Worm (Caenorhabditis elegans): ENCODE measurements around the gene grd-4.
A peak's percentile ranks its signal among the peaks of the same experiment; 100 is the strongest.

Gene grd-4

ce11 chrX:8489415-8489814 is 11.6 kb upstream of the grd-4 start:
- TF ChIP-seq mdl-1 (tag; optimal IDR thresholded peaks at IDR 0.05): no peak
- no peak for TF ChIP-seq alr-1 (tag; optimal IDR thresholded peaks at IDR 0.05; ENCODE audit: borderline replicate concordance)
- TF ChIP-seq efl-1 (optimal IDR thresholded peaks at IDR 0.05): no peak
- TF ChIP-seq efl-1 (GFP tag; optimal IDR thresholded peaks at IDR 0.05 in 1 of 2): peak in 1 of 2 experiments; percentile 40
- TF ChIP-seq nhr-85 (tag): peak; percentile 51

ce11 chrX:8489886-8490285 is 11.1 kb upstream of the grd-4 start:
- TF ChIP-seq lin-14 (GFP tag; optimal IDR thresholded peaks at IDR 0.05) (peak; percentile 51), fkh-10 (GFP tag; optimal IDR thresholded peaks at IDR 0.05) (peak; percentile 45), unc-98 (GFP tag; IDR thresholded peaks at IDR 0.05) (no peak)

- TF ChIP-seq ceh-82 (tag; optimal IDR thresholded peaks at IDR 0.05): no peak
- no peak for TF ChIP-seq nhr-20 (tag; optimal IDR thresholded peaks at IDR 0.05)
- TF ChIP-seq mep-1 (tag; optimal IDR thresholded peaks at IDR 0.05): no peak
- no peak for TF ChIP-seq nhr-19 (GFP tag; conservative IDR thresholded peaks at IDR 0.05)
- TF ChIP-seq ztf-4 (tag; optimal IDR thresholded peaks at IDR 0.05): no peak
- TF ChIP-seq ets-5 (GFP tag; IDR thresholded peaks at IDR 0.05): no peak
- no peak for TF ChIP-seq aha-1 (tag; optimal IDR thresholded peaks at IDR 0.05)
- TF ChIP-seq elt-3 (tag; optimal IDR thresholded peaks at IDR 0.05): no peak
- TF ChIP-seq ama-1 (optimal IDR thresholded peaks at IDR 0.05): no peak
- no peak for TF ChIP-seq nhr-237 (tag; optimal IDR thresholded peaks at IDR 0.05)
- no peak for TF ChIP-seq nhr-76 (tag; optimal IDR thresholded peaks at IDR 0.05)
- TF ChIP-seq hpl-2 (GFP tag; optimal IDR thresholded peaks at IDR 0.05): no peak
- TF ChIP-seq hlh-4 (tag; optimal IDR thresholded peaks at IDR 0.05): no peak
- TF ChIP-seq elt-2 (tag; optimal IDR thresholded peaks at IDR 0.05): peak; percentile 82
- TF ChIP-seq nhr-77 (tag; optimal IDR thresholded peaks at IDR 0.05): no peak
- TF ChIP-seq zag-1 (tag; optimal IDR thresholded peaks at IDR 0.05): no peak
- TF ChIP-seq pqm-1 (tag; optimal IDR thresholded peaks at IDR 0.05): peak; percentile 5
- TF ChIP-seq swsn-7 (tag; optimal IDR thresholded peaks at IDR 0.05): no peak
- TF ChIP-seq lir-3 (tag; optimal IDR thresholded peaks at IDR 0.05; ENCODE audit: poor library complexity): no peak
- TF ChIP-seq nhr-71 (tag; optimal IDR thresholded peaks at IDR 0.05): peak; percentile 6
- TF ChIP-seq egl-27 (tag; optimal IDR thresholded peaks at IDR 0.05): no peak
- TF ChIP-seq efl-3 (GFP tag; optimal IDR thresholded peaks at IDR 0.05): no peak
- TF ChIP-seq snpc-4 (tag; optimal IDR thresholded peaks at IDR 0.05): no peak
- no peak for TF ChIP-seq alr-1 (tag; optimal IDR thresholded peaks at IDR 0.05; ENCODE audit: borderline replicate concordance)
- TF ChIP-seq mef-2 (tag; optimal IDR thresholded peaks at IDR 0.05): no peak
- TF ChIP-seq nhr-12 (tag; optimal IDR thresholded peaks at IDR 0.05): no peak
These were observed 8.3 kb upstream of the grd-4 start for ce11 chrX:8492750-8493149.

- TF ChIP-seq sox-4 (tag; optimal IDR thresholded peaks at IDR 0.05): no peak
- no peak for TF ChIP-seq ztf-11 (tag; optimal IDR thresholded peaks at IDR 0.05)
- TF ChIP-seq dsc-1 (tag; optimal IDR thresholded peaks at IDR 0.05): no peak
- TF ChIP-seq nhr-77 (tag; optimal IDR thresholded peaks at IDR 0.05): no peak
- TF ChIP-seq elt-3 (tag; optimal IDR thresholded peaks at IDR 0.05): no peak
- TF ChIP-seq efl-1 (optimal IDR thresholded peaks at IDR 0.05): no peak
- no peak for TF ChIP-seq efl-1 (GFP tag; optimal IDR thresholded peaks at IDR 0.05 in 1 of 2)
- no peak for TF ChIP-seq efl-3 (GFP tag; optimal IDR thresholded peaks at IDR 0.05)
- TF ChIP-seq hlh-4 (tag; optimal IDR thresholded peaks at IDR 0.05): no peak
- TF ChIP-seq pax-3 (tag; optimal IDR thresholded peaks at IDR 0.05): no peak
- no peak for TF ChIP-seq swsn-7 (tag; optimal IDR thresholded peaks at IDR 0.05)
- no peak for TF ChIP-seq lin-14 (GFP tag; optimal IDR thresholded peaks at IDR 0.05)
- no peak for TF ChIP-seq mab-9 (GFP tag; IDR thresholded peaks at IDR 0.05)
These were observed 6.0 kb upstream of the grd-4 start, which contains the start of gene T01B10.5 for ce11 chrX:8495005-8495404. Gene T01B10.5 (plus strand): TSS chrX:8495305.
